Fruit fly (Drosophila melanogaster) whole organism, pupa: ENCODE data around the gene Ugt303B3.

ENCODE experiments used
- CG10348 ChIP-seq: fragments of 200-800 bp; sonication (Bioruptor generic); IDR thresholded peaks from 2 replicates; pipeline ENCODE4 v1.3.6; 2022; ENCODE audit warnings: missing biosample characterization, missing genetic modification characterization
- CG12605 ChIP-seq: fragments of 200-800 bp; sonication (Bioruptor generic); IDR thresholded peaks from 2 replicates; pipeline ENCODE4 v1.3.6; 2022; ENCODE audit warnings: missing biosample characterization, missing genetic modification characterization
- CG13204 ChIP-seq: fragments of 200-800 bp; sonication (Bioruptor generic); optimal IDR thresholded peaks from 2 replicates; lab custom pipeline; 2018; ENCODE audit warnings: missing biosample characterization, mild to moderate bottlenecking, missing genetic modification characterization, moderate library complexity
- CG14655 ChIP-seq: fragments of 200-800 bp; sonication (Bioruptor generic); optimal IDR thresholded peaks from 3 replicates; lab custom pipeline; 2017; ENCODE audit warnings: mild to moderate bottlenecking, missing biosample characterization, missing genetic modification reagents, missing genetic modification characterization
- CG15710 ChIP-seq: fragments of 200-800 bp; sonication (Bioruptor generic); optimal IDR thresholded peaks from 2 replicates; lab custom pipeline; 2018; ENCODE audit warnings: missing biosample characterization, mild to moderate bottlenecking, missing genetic modification characterization, moderate library complexity
- CG17806 ChIP-seq: fragments of 200-800 bp; sonication (Bioruptor generic); optimal IDR thresholded peaks from 2 replicates; lab custom pipeline; 2018; ENCODE audit warnings: missing biosample characterization, mild to moderate bottlenecking, missing genetic modification characterization, moderate library complexity
- CG32121 ChIP-seq: fragments of 200-800 bp; sonication (Bioruptor generic); IDR thresholded peaks from 2 replicates; pipeline ENCODE4 v1.3.6; 2022; ENCODE audit warnings: missing biosample characterization, missing genetic modification characterization
- CG34367 ChIP-seq: fragments of 200-800 bp; sonication (Bioruptor generic); optimal IDR thresholded peaks from 2 replicates; lab custom pipeline; 2018; ENCODE audit warnings: missing biosample characterization, mild to moderate bottlenecking, missing genetic modification characterization
- CG4496 ChIP-seq: fragments of 200-800 bp; sonication (Bioruptor generic); IDR thresholded peaks from 3 replicates; pipeline ENCODE4 v1.3.6; 2022; ENCODE audit warnings: missing biosample characterization, missing genetic modification characterization
- CG8159 ChIP-seq: fragments of 200-800 bp; sonication (Bioruptor generic); optimal IDR thresholded peaks from 3 replicates; lab custom pipeline; 2018; ENCODE audit warnings: missing biosample characterization, mild to moderate bottlenecking, missing genetic modification characterization, moderate library complexity
- CG8301 ChIP-seq: fragments of 200-800 bp; sonication (Bioruptor generic); optimal IDR thresholded peaks from 2 replicates; lab custom pipeline; 2018; ENCODE audit warnings: missing biosample characterization, mild to moderate bottlenecking, missing genetic modification characterization
- CG9948 ChIP-seq: fragments of 200-800 bp; sonication (Bioruptor generic); optimal IDR thresholded peaks from 2 replicates; lab custom pipeline; 2018; ENCODE audit warnings: missing biosample characterization, mild to moderate bottlenecking, missing genetic modification characterization, moderate library complexity
- D1 ChIP-seq: fragments of 200-800 bp; sonication (Bioruptor generic); optimal IDR thresholded peaks from 2 replicates; lab custom pipeline; 2018; ENCODE audit warnings: missing biosample characterization, mild to moderate bottlenecking, missing genetic modification characterization, moderate library complexity
- EcR ChIP-seq: fragments of 200-800 bp; sonication (Bioruptor generic); optimal IDR thresholded peaks from 3 replicates; lab custom pipeline; 2019; ENCODE audit warnings: missing biosample characterization, missing genetic modification characterization, mild to moderate bottlenecking, moderate library complexity, missing genetic modification reagents
- Ets98B ChIP-seq: fragments of 200-800 bp; sonication (Bioruptor generic); IDR thresholded peaks from 2 replicates; pipeline ENCODE4 v1.3.6; 2022; ENCODE audit warnings: missing biosample characterization, missing genetic modification characterization
- Pif1A ChIP-seq: fragments of 200-800 bp; sonication (Bioruptor generic); optimal IDR thresholded peaks from 3 replicates; lab custom pipeline; 2016; ENCODE audit warnings: missing biosample characterization, missing genetic modification characterization
- Pif1B ChIP-seq: fragments of 200-800 bp; sonication (Bioruptor generic); optimal IDR thresholded peaks from 3 replicates; lab custom pipeline; 2016; ENCODE audit warnings: missing biosample characterization, missing genetic modification characterization
- Snoo ChIP-seq: fragments of 200-800 bp; sonication (Bioruptor generic); optimal IDR thresholded peaks from 3 replicates; lab custom pipeline; 2017; ENCODE audit warnings: missing biosample characterization, mild to moderate bottlenecking, missing genetic modification characterization, inconsistent platforms
- fd96Ca ChIP-seq: fragments of 200-800 bp; sonication (Bioruptor generic); IDR thresholded peaks from 3 replicates; pipeline ENCODE4 v1.3.6; 2022; ENCODE audit warnings: missing biosample characterization, missing genetic modification characterization
- gl ChIP-seq: fragments of 200-800 bp; sonication (Bioruptor generic); optimal IDR thresholded peaks from 2 replicates; lab custom pipeline; 2018; ENCODE audit warnings: missing biosample characterization, mild to moderate bottlenecking, missing genetic modification characterization
- rn ChIP-seq: fragments of 200-800 bp; sonication (Bioruptor generic); IDR thresholded peaks from 2 replicates; pipeline ENCODE4 v1.3.6; 2022; ENCODE audit warnings: missing biosample characterization, missing genetic modification characterization

Gene Ugt303B3

DNA sequence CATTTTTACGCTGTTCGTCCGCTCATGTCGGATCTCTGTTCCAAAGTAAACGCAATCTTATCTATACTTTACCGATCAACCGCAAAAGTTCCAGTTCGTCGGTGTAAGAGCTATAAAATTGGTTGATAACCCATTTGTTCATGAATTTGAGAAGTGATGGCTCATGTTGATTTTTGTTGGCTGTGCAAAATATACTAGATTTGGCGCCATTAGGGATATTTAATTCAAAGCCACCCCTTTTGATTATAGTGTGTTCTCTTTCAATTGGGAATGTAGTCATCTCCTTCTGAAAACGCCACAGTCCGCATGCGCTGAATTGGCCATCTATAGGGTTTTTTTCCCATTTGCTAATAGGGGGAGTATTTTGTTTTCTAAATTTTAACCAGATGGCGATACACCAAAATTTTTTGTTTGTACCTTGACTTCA, 4.2 kb upstream of the Ugt303B3 start, which contains the start of gene Ugt303B2:
Gene Ugt303B2, minus strand, starts transcription at position 190 of the 427 bp plus-strand sequence.
- TF ChIP-seq gl (tag; lab: Kevin White, UChicago) (no peak), EcR (GFP tag; lab: Kevin White, UChicago) (no peak), Snoo (tag; lab: Kevin White, UChicago) (no peak), Pif1A (no peak), CG4496 (GFP tag; lab: Robert Waterston, UW) (no peak), CG14655 (GFP tag; lab: Kevin White, UChicago) (no peak), CG17806 (tag; lab: Kevin White, UChicago) (no peak), CG32121 (no peak), Pif1B (GFP tag; lab: Kevin White, UChicago) (no peak), rn (GFP tag; lab: Robert Waterston, UW) (no peak), CG8301 (tag; lab: Kevin White, UChicago) (no peak), D1 (no peak), CG10348 (GFP tag; lab: Robert Waterston, UW) (no peak)
- TF ChIP-seq, all 21 proteins: peak for 0

DNA sequence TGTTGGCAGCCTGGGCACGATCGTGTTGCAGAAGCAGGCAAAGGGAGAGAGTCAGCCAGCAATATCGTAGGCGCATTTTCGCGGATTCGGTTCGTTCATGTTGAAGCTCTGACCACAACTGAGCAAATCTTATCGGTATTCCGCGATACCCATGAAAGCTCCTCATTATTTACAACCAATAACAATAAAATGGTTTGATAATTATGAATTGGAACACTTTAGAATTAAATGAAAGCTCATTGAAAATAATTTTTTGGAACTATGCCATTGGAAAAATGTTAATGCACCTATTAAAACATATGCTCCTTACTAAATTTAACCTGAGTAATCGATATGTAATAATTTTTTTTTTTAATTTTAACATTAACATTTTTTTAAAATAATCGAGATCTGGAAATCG, 2.0 kb upstream of the Ugt303B3 start, which contains the start of gene Ugt303B1:
Gene Ugt303B1, minus strand, starts transcription at position 101 of the 400 bp plus-strand sequence.
- no peak for TF ChIP-seq CG8159 (tag; lab: Kevin White, UChicago)

DNA sequence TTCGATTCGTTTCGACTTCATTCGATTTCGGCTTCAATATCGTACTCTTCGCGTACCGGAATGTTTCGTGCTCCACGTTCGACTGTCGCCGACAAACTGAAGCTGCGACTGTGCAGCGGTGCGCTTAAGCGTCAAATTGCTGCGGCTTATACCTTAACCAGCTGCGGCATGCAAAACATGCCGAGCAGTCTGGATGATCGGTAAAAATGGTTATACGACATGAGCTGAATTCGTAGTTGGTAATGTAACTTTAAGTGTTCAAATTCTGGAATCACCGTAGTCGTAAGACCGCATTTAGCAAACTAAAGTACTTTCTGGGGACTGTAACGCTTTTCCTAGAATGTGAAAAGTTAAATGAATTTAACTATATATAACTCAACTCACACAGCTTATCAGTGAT, 3.7 kb downstream of the Ugt303B3 start, which contains the start of gene CG10175:
Gene CG10175, minus strand, starts transcription at position 101 of the 400 bp plus-strand sequence.
- TF ChIP-seq Snoo (tag; lab: Kevin White, UChicago) (no peak), CG8159 (tag; lab: Kevin White, UChicago) (no peak), Pif1A (no peak), CG32121 (no peak), D1 (no peak), rn (GFP tag; lab: Robert Waterston, UW) (no peak), CG4496 (GFP tag; lab: Robert Waterston, UW) (0 out of 3 replicates have a peak, but pooled peaks have one; percentile 17), CG12605 (no peak), CG17806 (tag; lab: Kevin White, UChicago) (no peak), EcR (GFP tag; lab: Kevin White, UChicago) (no peak), CG10348 (GFP tag; lab: Robert Waterston, UW) (no peak), Ets98B (GFP tag; lab: Robert Waterston, UW) (no peak), Pif1B (GFP tag; lab: Kevin White, UChicago) (no peak), fd96Ca (GFP tag; lab: Robert Waterston, UW) (0 out of 3 replicates have a peak, but pooled peaks have one; percentile 20), CG34367 (tag; lab: Kevin White, UChicago) (no peak)

DNA sequence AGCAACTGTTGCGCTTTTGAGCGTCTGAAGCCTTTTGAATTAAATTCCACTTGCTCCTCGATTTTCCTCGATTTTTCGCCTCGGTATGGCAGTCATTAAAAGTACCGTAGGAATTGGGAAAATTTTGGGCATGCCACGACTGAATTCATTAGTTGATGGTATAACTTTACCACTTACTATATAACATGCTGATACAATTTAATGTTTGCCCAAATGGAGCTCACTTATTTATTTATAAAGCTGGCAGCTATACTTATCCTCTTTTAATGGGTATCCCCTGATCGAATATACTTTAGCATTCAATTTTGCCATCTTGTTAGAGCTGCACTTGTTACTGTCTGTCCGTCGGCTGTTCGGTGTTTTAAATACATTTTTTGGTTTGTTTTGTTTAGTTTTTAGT, 7.2 kb downstream of the Ugt303B3 start:
- TF ChIP-seq D1 (no peak), gl (tag; lab: Kevin White, UChicago) (no peak), CG32121 (peak; percentile 59; the same call in 1 of the 2 replicates), CG15710 (tag; lab: Kevin White, UChicago) (no peak), CG4496 (GFP tag; lab: Robert Waterston, UW) (peak; percentile 29; the same call in 1 of the 3 replicates), CG8159 (tag; lab: Kevin White, UChicago) (no peak), CG13204 (GFP tag; lab: Kevin White, UChicago) (no peak), Ets98B (GFP tag; lab: Robert Waterston, UW) (peak; percentile 69), Snoo (tag; lab: Kevin White, UChicago) (no peak), CG34367 (tag; lab: Kevin White, UChicago) (no peak), Pif1A (no peak), CG10348 (GFP tag; lab: Robert Waterston, UW) (no peak), CG8301 (tag; lab: Kevin White, UChicago) (no peak), EcR (GFP tag; lab: Kevin White, UChicago) (no peak), CG9948 (tag; lab: Kevin White, UChicago) (no peak), fd96Ca (GFP tag; lab: Robert Waterston, UW) (peak; percentile 48; the same call in 1 of the 3 replicates), CG12605 (no peak), rn (GFP tag; lab: Robert Waterston, UW) (0 out of 2 replicates have a peak, but pooled peaks have one; percentile 24), CG17806 (tag; lab: Kevin White, UChicago) (no peak), CG14655 (GFP tag; lab: Kevin White, UChicago) (no peak), Pif1B (GFP tag; lab: Kevin White, UChicago) (no peak)
- TF ChIP-seq, all 21 proteins: peak for 5

DNA sequence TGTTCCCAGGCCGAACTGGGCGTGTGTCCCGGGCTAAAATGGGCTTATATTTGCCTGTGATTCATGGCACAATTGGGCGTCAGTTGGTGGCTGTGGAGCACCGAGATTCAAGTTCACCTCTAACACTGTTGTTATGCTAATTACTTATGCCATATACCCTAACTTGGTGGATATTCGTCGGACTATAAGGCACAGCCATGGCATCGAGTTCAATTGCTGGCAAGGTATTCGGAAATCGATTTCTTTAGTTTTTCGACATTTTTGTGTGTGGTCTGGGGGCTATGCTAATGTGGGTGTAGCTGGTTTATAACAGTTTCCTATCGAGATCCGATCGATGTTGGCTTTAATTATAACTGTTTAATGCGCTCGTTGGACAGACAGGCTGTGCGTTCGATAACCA, 8.5 kb downstream of the Ugt303B3 start:
- TF ChIP-seq CG8159 (tag; lab: Kevin White, UChicago): no peak
- TF ChIP-seq CG34367 (tag; lab: Kevin White, UChicago): no peak
- TF ChIP-seq D1: no peak
- TF ChIP-seq CG12605: no peak
- no peak for TF ChIP-seq Snoo (tag; lab: Kevin White, UChicago)
- TF ChIP-seq CG15710 (tag; lab: Kevin White, UChicago): no peak
- TF ChIP-seq gl (tag; lab: Kevin White, UChicago): no peak
- no peak for TF ChIP-seq CG14655 (GFP tag; lab: Kevin White, UChicago)
- TF ChIP-seq CG17806 (tag; lab: Kevin White, UChicago): no peak

DNA sequence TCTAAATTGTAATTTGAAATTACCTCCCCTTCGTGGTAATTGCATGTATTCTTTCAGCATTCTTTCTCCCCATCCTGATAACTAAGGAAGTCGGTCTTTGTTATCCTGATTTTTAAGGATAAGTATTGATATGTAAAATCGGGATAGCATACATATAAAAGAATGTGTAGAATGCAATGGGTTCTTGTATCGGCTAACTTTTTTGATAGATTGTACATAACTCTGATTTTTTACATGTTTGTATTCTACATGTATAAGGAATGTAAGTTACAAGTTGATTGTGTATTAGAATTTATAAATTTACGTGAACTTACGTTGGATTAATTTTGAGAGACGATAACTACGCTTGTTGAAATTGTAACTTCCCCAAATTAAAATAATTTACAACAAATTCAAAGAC, 12.3 kb downstream of the Ugt303B3 start:
- TF ChIP-seq CG15710 (tag; lab: Kevin White, UChicago) (no peak), rn (GFP tag; lab: Robert Waterston, UW) (no peak), CG34367 (tag; lab: Kevin White, UChicago) (no peak), CG12605 (no peak), Snoo (tag; lab: Kevin White, UChicago) (no peak), CG4496 (GFP tag; lab: Robert Waterston, UW) (no peak), CG10348 (GFP tag; lab: Robert Waterston, UW) (no peak), CG32121 (no peak), CG8301 (tag; lab: Kevin White, UChicago) (no peak), gl (tag; lab: Kevin White, UChicago) (no peak), CG13204 (GFP tag; lab: Kevin White, UChicago) (no peak), fd96Ca (GFP tag; lab: Robert Waterston, UW) (no peak), CG14655 (GFP tag; lab: Kevin White, UChicago) (no peak), CG17806 (tag; lab: Kevin White, UChicago) (no peak), Pif1B (GFP tag; lab: Kevin White, UChicago) (no peak), Ets98B (GFP tag; lab: Robert Waterston, UW) (no peak), D1 (no peak), Pif1A (no peak), EcR (GFP tag; lab: Kevin White, UChicago) (no peak)
